Worm (Caenorhabditis elegans): Measurements from ENCODE around the gene F56C3.4.

- TF ChIP-seq lir-3 (tag; optimal IDR thresholded peaks at IDR 0.05) (no peak), nhr-42 (GFP tag; IDR thresholded peaks at IDR 0.05) (no peak), unc-39 (tag; optimal IDR thresholded peaks at IDR 0.05) (no peak), nhr-25 (tag; optimal IDR thresholded peaks at IDR 0.05; ENCODE audit: borderline replicate concordance, insufficient read depth) (no peak), unc-130 (GFP tag; optimal IDR thresholded peaks at IDR 0.05) (no peak), ceh-82 (tag; optimal IDR thresholded peaks at IDR 0.05) (no peak), lin-13 (GFP tag; optimal IDR thresholded peaks at IDR 0.05) (no peak), aly-2 (tag; optimal IDR thresholded peaks at IDR 0.05) (no peak), dpl-1 (GFP tag; optimal IDR thresholded peaks at IDR 0.05) (no peak), hlh-30 (tag; optimal IDR thresholded peaks at IDR 0.05; ENCODE audit: insufficient read depth) (no peak)
These were observed 21.0 kb upstream of the F56C3.4 start, which contains the start of gene F56C3.10 for ce11 chrX:1381565-1381964.

All from whole organism, L4 larva.